Fruit fly (Drosophila melanogaster) whole organism, embryonic: ENCODE results near the gene Rbbp5.

Source experiments
- Adf1 ChIP-seq: fragments of 200-800 bp; sonication (Bioruptor generic); IDR thresholded peaks from 2 replicates; pipeline ENCODE4 v1.3.6; 2022; ENCODE audit warnings: missing biosample characterization, missing genetic modification characterization
- Asciz ChIP-seq: fragments of 200-800 bp; sonication (Bioruptor generic); optimal IDR thresholded peaks from 2 replicates; lab custom pipeline; 2017; ENCODE audit warnings: missing biosample characterization, mild to moderate bottlenecking, missing genetic modification characterization, missing genetic modification reagents
- CG10979 ChIP-seq: fragments of 200-800 bp; sonication (Bioruptor generic); optimal IDR thresholded peaks from 2 replicates; lab custom pipeline; 2018; ENCODE audit warnings: missing biosample characterization, mild to moderate bottlenecking, missing genetic modification characterization, moderate library complexity
- CG11247 ChIP-seq: fragments of 200-800 bp; sonication (Bioruptor generic); IDR thresholded peaks from 2 replicates; pipeline ENCODE4 v1.3.6; 2022; ENCODE audit warnings: missing biosample characterization, missing genetic modification characterization
- CG12299 ChIP-seq: fragments of 200-800 bp; sonication (Bioruptor generic); optimal IDR thresholded peaks from 2 replicates; lab custom pipeline; 2018; ENCODE audit warnings: missing biosample characterization, mild to moderate bottlenecking, missing genetic modification characterization
- CG12391 ChIP-seq: fragments of 200-800 bp; sonication (Bioruptor generic); optimal IDR thresholded peaks from 3 replicates; lab custom pipeline; 2018; ENCODE audit warnings: missing biosample characterization, mild to moderate bottlenecking, missing genetic modification characterization, moderate library complexity
- CG13296 ChIP-seq: fragments of 200-800 bp; sonication (Bioruptor generic); optimal IDR thresholded peaks from 3 replicates; lab custom pipeline; 2018; ENCODE audit warnings: missing biosample characterization, mild to moderate bottlenecking, missing genetic modification characterization
- CG14441 ChIP-seq: fragments of 200-800 bp; sonication (Bioruptor generic); IDR thresholded peaks from 2 replicates; pipeline ENCODE4 v1.3.6; 2022; ENCODE audit warnings: missing biosample characterization, missing genetic modification characterization
- CG16815 ChIP-seq: fragments of 200-800 bp; sonication (Bioruptor generic); optimal IDR thresholded peaks from 3 replicates; lab custom pipeline; 2017; ENCODE audit warnings: missing biosample characterization, mild to moderate bottlenecking, missing genetic modification characterization
- CG17829 ChIP-seq: fragments of 200-800 bp; optimal IDR thresholded peaks from 2 replicates; lab custom pipeline; 2019; ENCODE audit warnings: missing biosample characterization, mild to moderate bottlenecking, missing genetic modification characterization, moderate library complexity
- CG18011 ChIP-seq: fragments of 200-800 bp; sonication (Bioruptor generic); optimal IDR thresholded peaks from 2 replicates; lab custom pipeline; 2017; ENCODE audit warnings: missing biosample characterization, missing genetic modification characterization, mild to moderate bottlenecking, moderate library complexity, missing genotype
- CG31365 ChIP-seq: fragments of 200-800 bp; sonication (Bioruptor generic); optimal IDR thresholded peaks from 2 replicates; lab custom pipeline; 2018; ENCODE audit warnings: missing biosample characterization, mild to moderate bottlenecking, missing genetic modification characterization
- CG31441 ChIP-seq: fragments of 200-800 bp; sonication (Bioruptor generic); IDR thresholded peaks from 2 replicates; pipeline ENCODE4 v1.3.6; 2022; ENCODE audit warnings: missing biosample characterization, missing genetic modification characterization
- CG4854 ChIP-seq: fragments of 200-800 bp; sonication (Bioruptor generic); optimal IDR thresholded peaks from 2 replicates; lab custom pipeline; 2016; ENCODE audit warnings: missing biosample characterization, missing genetic modification characterization, inconsistent platforms
- CG5180 ChIP-seq: fragments of 200-800 bp; sonication (Bioruptor generic); optimal IDR thresholded peaks from 3 replicates; lab custom pipeline; 2017; ENCODE audit warnings: missing biosample characterization, missing genetic modification characterization, mild to moderate bottlenecking, moderate library complexity, missing genetic modification reagents
- CG6175 ChIP-seq: fragments of 200-800 bp; sonication (Bioruptor generic); IDR thresholded peaks from 3 replicates; pipeline ENCODE4 v1.3.6; 2022; ENCODE audit warnings: missing biosample characterization, missing genetic modification characterization
- CG7786 ChIP-seq: fragments of 200-800 bp; sonication (Bioruptor generic); optimal IDR thresholded peaks from 2 replicates; lab custom pipeline; 2016; ENCODE audit warnings: missing biosample characterization, missing genetic modification characterization
- CG8478 ChIP-seq: fragments of >200 bp; optimal IDR thresholded peaks from 2 replicates; lab custom pipeline; 2018
- D19A ChIP-seq: fragments of 200-800 bp; optimal IDR thresholded peaks from 3 replicates; lab custom pipeline; 2019; ENCODE audit warnings: missing biosample characterization, mild to moderate bottlenecking, missing genetic modification characterization, moderate library complexity
- Dip2 ChIP-seq: fragments of 200-800 bp; sonication (Bioruptor generic); IDR thresholded peaks from 2 replicates; pipeline ENCODE4 v1.3.6; 2022; ENCODE audit warnings: missing biosample characterization, missing genetic modification characterization
- Eip74EF ChIP-seq, 2 experiments: fragments of 200-800 bp in 1 of 2; fragments of >200 bp in 1 of 2; sonication (Bioruptor generic) in 1 of 2; optimal IDR thresholded peaks; 2 replicates each; lab custom pipeline; 2017 to 2019; ENCODE audit warnings: missing biosample characterization in 2 of 2, missing genetic modification characterization in 2 of 2, mild to moderate bottlenecking in 1 of 2, moderate library complexity in 1 of 2
- Ets97D ChIP-seq: fragments of 200-800 bp; sonication (Bioruptor generic); optimal IDR thresholded peaks from 3 replicates; lab custom pipeline; 2016; ENCODE audit warnings: missing biosample characterization, missing genetic modification characterization
- Fer1 ChIP-seq: fragments of 200-800 bp; sonication (Bioruptor generic); optimal IDR thresholded peaks from 2 replicates; lab custom pipeline; 2017; ENCODE audit warnings: missing biosample characterization, mild to moderate bottlenecking, missing genetic modification characterization
- Hr39 ChIP-seq: fragments of >200 bp; optimal IDR thresholded peaks from 2 replicates; lab custom pipeline; 2017
- Lim3 ChIP-seq: fragments of 200-800 bp; sonication (Bioruptor generic); IDR thresholded peaks from 2 replicates; pipeline ENCODE4 v1.3.6; 2022; ENCODE audit warnings: missing biosample characterization, missing genetic modification characterization
- NFAT ChIP-seq: fragments of 200-800 bp; sonication (Bioruptor generic); IDR thresholded peaks from 2 replicates; pipeline ENCODE4 v1.3.6; 2022; ENCODE audit warnings: missing biosample characterization, missing genetic modification characterization
- NK7.1 ChIP-seq: fragments of 200-800 bp; sonication (Bioruptor generic); optimal IDR thresholded peaks from 3 replicates; lab custom pipeline; 2016; ENCODE audit warnings: missing biosample characterization, missing genetic modification characterization
- Neu2 ChIP-seq: fragments of 200-800 bp; sonication (Bioruptor generic); optimal IDR thresholded peaks from 3 replicates; lab custom pipeline; 2016; ENCODE audit warnings: missing biosample characterization, missing genetic modification characterization, borderline replicate concordance
- Rfx ChIP-seq: fragments of 200-800 bp; sonication (Bioruptor generic); IDR thresholded peaks from 2 replicates; pipeline ENCODE4 v1.3.6; 2022; ENCODE audit warnings: missing biosample characterization, missing genetic modification characterization
- bcd ChIP-seq: fragments of 200-800 bp; sonication (Bioruptor generic); optimal IDR thresholded peaks from 2 replicates; lab custom pipeline; 2017; ENCODE audit warnings: missing biosample characterization, mild to moderate bottlenecking, missing genetic modification characterization
- cato ChIP-seq: fragments of 200-800 bp; sonication (Bioruptor generic); optimal IDR thresholded peaks from 2 replicates; lab custom pipeline; 2016; ENCODE audit warnings: missing biosample characterization, missing genetic modification characterization, borderline replicate concordance
- chinmo ChIP-seq: fragments of 200-800 bp; sonication (Bioruptor generic); IDR thresholded peaks from 4 replicates; pipeline ENCODE4 v1.3.6; 2022; ENCODE audit warnings: missing biosample characterization, missing genetic modification characterization; ENCODE audit not compliant: partially characterized antibody
- emc ChIP-seq: fragments of 200-800 bp; sonication (Bioruptor generic); optimal IDR thresholded peaks from 2 replicates; lab custom pipeline; 2016; ENCODE audit warnings: missing biosample characterization, missing genetic modification characterization
- ewg ChIP-seq: fragments of 200-800 bp; sonication (Bioruptor generic); optimal IDR thresholded peaks from 3 replicates; lab custom pipeline; 2017; ENCODE audit warnings: mild to moderate bottlenecking, missing biosample characterization, missing genetic modification reagents, missing genetic modification characterization
- eyg ChIP-seq: fragments of 200-800 bp; sonication (Bioruptor generic); optimal IDR thresholded peaks from 3 replicates; lab custom pipeline; 2016; ENCODE audit warnings: missing biosample characterization, missing genetic modification characterization
- fd3F ChIP-seq: fragments of 200-800 bp; sonication (Bioruptor generic); optimal IDR thresholded peaks from 2 replicates; lab custom pipeline; 2018; ENCODE audit warnings: missing biosample characterization, mild to moderate bottlenecking, missing genetic modification characterization, moderate library complexity
- gcm ChIP-seq: fragments of 200-800 bp; sonication (Bioruptor generic); optimal IDR thresholded peaks from 2 replicates; lab custom pipeline; 2019; ENCODE audit warnings: missing biosample characterization, mild to moderate bottlenecking, missing genetic modification characterization, moderate library complexity
- grn ChIP-seq: fragments of 200-800 bp; sonication (Bioruptor generic); optimal IDR thresholded peaks from 3 replicates; lab custom pipeline; 2017; ENCODE audit warnings: missing biosample characterization, missing genetic modification characterization
- gt ChIP-seq: fragments of 200-800 bp; sonication (Bioruptor generic); IDR thresholded peaks from 2 replicates; pipeline ENCODE4 v1.3.6; 2022; ENCODE audit warnings: missing biosample characterization, missing genetic modification characterization
- hbn ChIP-seq: fragments of 200-800 bp; sonication (Bioruptor generic); IDR thresholded peaks from 2 replicates; pipeline ENCODE4 v1.3.6; 2022; ENCODE audit warnings: missing biosample characterization, missing genetic modification characterization; ENCODE audit not compliant: partially characterized antibody
- kay ChIP-seq: fragments of 200-800 bp; sonication (Bioruptor generic); optimal IDR thresholded peaks from 2 replicates; lab custom pipeline; 2016; ENCODE audit warnings: missing biosample characterization, missing genetic modification characterization
- nau ChIP-seq: fragments of 200-800 bp; sonication (Bioruptor generic); optimal IDR thresholded peaks from 3 replicates; lab custom pipeline; 2017; ENCODE audit warnings: missing biosample characterization, mild to moderate bottlenecking, missing genetic modification characterization, missing genetic modification reagents
- otp ChIP-seq: fragments of 200-800 bp; sonication (Bioruptor generic); IDR thresholded peaks from 3 replicates; pipeline ENCODE4, ENCODE4 v1.3.6; 2022; ENCODE audit warnings: missing biosample characterization, missing genetic modification characterization
- run ChIP-seq: fragments of 200-800 bp; sonication (Bioruptor generic); optimal IDR thresholded peaks from 3 replicates; lab custom pipeline; 2018; ENCODE audit warnings: missing biosample characterization, mild to moderate bottlenecking, missing genetic modification characterization
- slou ChIP-seq: fragments of 200-800 bp; sonication (Bioruptor generic); optimal IDR thresholded peaks from 3 replicates; lab custom pipeline; 2016; ENCODE audit warnings: missing biosample characterization, missing genetic modification characterization
- sqz ChIP-seq: fragments of 200-800 bp; sonication (Bioruptor generic); optimal IDR thresholded peaks from 3 replicates; lab custom pipeline; 2018; ENCODE audit warnings: missing biosample characterization, mild to moderate bottlenecking, missing genetic modification characterization
- ssp ChIP-seq: fragments of 200-800 bp; sonication (Bioruptor generic); IDR thresholded peaks from 2 replicates; pipeline ENCODE4 v1.3.6; 2022; ENCODE audit warnings: missing biosample characterization, missing genetic modification characterization
- unpg ChIP-seq: fragments of 200-800 bp; sonication (Bioruptor generic); optimal IDR thresholded peaks from 3 replicates; lab custom pipeline; 2018; ENCODE audit warnings: missing biosample characterization, mild to moderate bottlenecking, missing genetic modification characterization, moderate library complexity
- wor ChIP-seq: fragments of 200-800 bp; sonication (Bioruptor generic); IDR thresholded peaks from 2 replicates; pipeline ENCODE4 v1.3.6; 2022; ENCODE audit warnings: missing biosample characterization, missing genetic modification characterization

Gene Rbbp5

DNA sequence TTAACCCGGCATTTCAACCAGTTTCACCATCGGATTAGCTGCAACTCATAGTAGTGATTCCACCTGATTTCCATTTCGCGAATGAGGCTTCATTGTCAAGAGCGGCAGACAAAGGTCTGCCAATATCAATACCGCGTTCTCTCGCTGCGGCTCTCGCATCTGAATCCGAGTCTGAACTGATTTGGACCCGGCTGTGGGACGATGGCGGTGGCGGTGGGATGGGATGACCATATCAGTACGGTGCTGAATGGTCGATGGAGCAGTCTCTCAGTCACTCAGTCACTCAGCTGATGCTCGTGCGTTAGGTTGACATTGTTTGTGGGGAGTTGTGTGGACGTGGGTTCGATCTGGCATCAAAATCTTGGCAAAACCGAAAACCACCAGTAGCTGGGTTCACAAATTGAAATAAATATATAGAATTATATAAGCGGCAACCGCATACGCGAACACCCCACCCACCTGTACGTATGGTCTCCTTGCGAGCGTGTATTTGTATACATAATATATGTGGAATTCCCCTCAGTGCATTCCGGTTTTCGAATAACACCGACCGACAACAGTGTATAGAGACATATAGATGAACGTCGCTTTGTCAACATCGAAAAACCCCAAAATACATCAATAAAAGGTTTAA, 30.7 kb downstream of the Rbbp5 start, which contains the start of gene Spn77Ba (continued):
- TF ChIP-seq CG4854 (GFP tag; lab: Kevin White, UChicago) (no peak), CG8478 (lab: Kevin White, UChicago) (no peak), Lim3 (GFP tag; lab: Robert Waterston, UW) (no peak), D19A (tag; lab: Kevin White, UChicago) (no peak), emc (GFP tag; lab: Kevin White, UChicago) (no peak), Rfx (GFP tag; lab: Robert Waterston, UW) (peak; percentile 36; the same call in 1 of the 2 replicates), NFAT (GFP tag; lab: Robert Waterston, UW) (0 out of 2 replicates have a peak, but pooled peaks have one; percentile 13)

- TF ChIP-seq grn (GFP tag; lab: Kevin White, UChicago), result no peak
- TF ChIP-seq NK7.1 (GFP tag; lab: Kevin White, UChicago), result no peak
- TF ChIP-seq hbn (GFP tag; lab: Robert Waterston, UW), result peak; percentile 46; the same call in 1 of the 2 replicates
- no peak for TF ChIP-seq otp (GFP tag; lab: Robert Waterston, UW)
- no peak for TF ChIP-seq cato (GFP tag; lab: Kevin White, UChicago)
- TF ChIP-seq Fer1, result peak; percentile 15
- TF ChIP-seq CG5180 (GFP tag; lab: Kevin White, UChicago), result no peak
- 0 out of 2 replicates have a peak, but pooled peaks have one; percentile 6 for TF ChIP-seq Adf1 (GFP tag; lab: Robert Waterston, UW)
- TF ChIP-seq CG31365, result no peak
- no peak for TF ChIP-seq Dip2 (GFP tag; lab: Robert Waterston, UW)
- TF ChIP-seq CG12391, result peak; percentile 23
- TF ChIP-seq Hr39, result no peak
- no peak for TF ChIP-seq CG12299 (tag; lab: Kevin White, UChicago)
- TF ChIP-seq gt, result no peak
- peak; percentile 36 for TF ChIP-seq CG7786
- TF ChIP-seq CG10979 (tag; lab: Kevin White, UChicago), result peak; percentile 9
- TF ChIP-seq nau (GFP tag; lab: Kevin White, UChicago), result no peak
- TF ChIP-seq CG17829, result peak; percentile 54
- no peak for TF ChIP-seq CG6175 (GFP tag; lab: Robert Waterston, UW)
- TF ChIP-seq CG14441 (GFP tag; lab: Robert Waterston, UW), result no peak
- TF ChIP-seq Eip74EF (GFP tag; optimal IDR thresholded peaks at IDR 0.05; lab: Kevin White, UChicago), result no peak
- no peak for TF ChIP-seq gcm
- no peak for TF ChIP-seq CG13296 (GFP tag; lab: Kevin White, UChicago)
- TF ChIP-seq chinmo (GFP tag; lab: Robert Waterston, UW), result no peak
- TF ChIP-seq kay (GFP tag; lab: Kevin White, UChicago), result peak; percentile 76
- peak; percentile 56 for TF ChIP-seq Ets97D (GFP tag; lab: Kevin White, UChicago)
- TF ChIP-seq run (tag; lab: Kevin White, UChicago), result no peak
- TF ChIP-seq CG31441 (GFP tag; lab: Robert Waterston, UW), result no peak
- no peak for TF ChIP-seq slou (GFP tag; lab: Kevin White, UChicago)
- no peak for TF ChIP-seq fd3F (GFP tag; lab: Kevin White, UChicago)
- no peak for TF ChIP-seq eyg (GFP tag; lab: Kevin White, UChicago)
- no peak for TF ChIP-seq wor (GFP tag; lab: Robert Waterston, UW)
- no peak for TF ChIP-seq unpg (GFP tag; lab: Kevin White, UChicago)
- no peak for TF ChIP-seq Neu2 (GFP tag; lab: Kevin White, UChicago)
- TF ChIP-seq Asciz (GFP tag; lab: Kevin White, UChicago), result no peak
- no peak for TF ChIP-seq ewg (GFP tag; lab: Kevin White, UChicago)
- no peak for TF ChIP-seq CG11247
- no peak for TF ChIP-seq bcd
- no peak for TF ChIP-seq CG18011 (GFP tag; lab: Kevin White, UChicago)
- no peak for TF ChIP-seq CG16815
- no peak for TF ChIP-seq sqz (GFP tag; lab: Kevin White, UChicago)
- TF ChIP-seq CG4854 (GFP tag; lab: Kevin White, UChicago), result no peak
- no peak for TF ChIP-seq ssp
Measured at dm6 chr3L:20313469-20313868, 34.3 kb downstream of the Rbbp5 start, which contains the start of gene alphaSnap. Gene alphaSnap, plus strand, starts transcription at chr3L:20313632.
